Fruit fly (Drosophila melanogaster) whole organism, embryonic: ENCODE results near the gene CG6409.

Experiments used
- Asciz ChIP-seq: fragments of 200-800 bp; sonication (Bioruptor generic); optimal IDR thresholded peaks from 2 replicates; lab custom pipeline; 2017; ENCODE audit warnings: missing biosample characterization, mild to moderate bottlenecking, missing genetic modification characterization, missing genetic modification reagents
- Awh ChIP-seq: fragments of 200-800 bp; sonication (Bioruptor generic); IDR thresholded peaks from 2 replicates; pipeline ENCODE4, ENCODE4 v1.3.6; 2022; ENCODE audit warnings: missing biosample characterization, missing genetic modification characterization
- CG11456 ChIP-seq: fragments of 200-800 bp; sonication (Bioruptor generic); IDR thresholded peaks from 3 replicates; pipeline ENCODE4 v1.3.6; 2022; ENCODE audit warnings: missing biosample characterization, missing genetic modification characterization
- CG11696 ChIP-seq: fragments of 200-800 bp; sonication (Bioruptor generic); IDR thresholded peaks from 2 replicates; pipeline ENCODE4 v1.3.6; 2022; ENCODE audit warnings: missing biosample characterization, missing genetic modification characterization
- CG12071 ChIP-seq: fragments of 200-800 bp; sonication (Bioruptor generic); optimal IDR thresholded peaks from 3 replicates; lab custom pipeline; 2018; ENCODE audit warnings: missing biosample characterization, mild to moderate bottlenecking, missing genetic modification characterization
- CG12236 ChIP-seq: fragments of 200-800 bp; sonication (Bioruptor generic); optimal IDR thresholded peaks from 2 replicates; lab custom pipeline; 2016; ENCODE audit warnings: missing biosample characterization, missing genetic modification characterization
- CG13296 ChIP-seq: fragments of 200-800 bp; sonication (Bioruptor generic); optimal IDR thresholded peaks from 3 replicates; lab custom pipeline; 2018; ENCODE audit warnings: missing biosample characterization, mild to moderate bottlenecking, missing genetic modification characterization
- CG1603 ChIP-seq: fragments of 200-800 bp; sonication (Bioruptor generic); optimal IDR thresholded peaks from 2 replicates; lab custom pipeline; 2019; ENCODE audit warnings: missing biosample characterization, mild to moderate bottlenecking, missing genetic modification characterization, moderate library complexity
- CG1792 ChIP-seq: fragments of 200-800 bp; sonication (Bioruptor generic); optimal IDR thresholded peaks from 2 replicates; lab custom pipeline; 2016; ENCODE audit warnings: missing biosample characterization, missing genetic modification characterization
- CG2889 ChIP-seq: fragments of 200-800 bp; sonication (Bioruptor generic); IDR thresholded peaks from 3 replicates; pipeline ENCODE4 v1.3.6; 2022; ENCODE audit warnings: missing biosample characterization, missing genetic modification characterization
- CG31224 ChIP-seq: fragments of 200-800 bp; sonication (Bioruptor generic); IDR thresholded peaks from 2 replicates; pipeline ENCODE4 v1.3.6; 2022; ENCODE audit warnings: missing biosample characterization, missing genetic modification characterization
- CG31388 ChIP-seq: fragments of 200-800 bp; sonication (Bioruptor generic); optimal IDR thresholded peaks from 2 replicates; lab custom pipeline; 2016; ENCODE audit warnings: missing biosample characterization, missing genetic modification characterization
- CG3163 ChIP-seq: fragments of 200-800 bp; sonication (Bioruptor generic); optimal IDR thresholded peaks from 3 replicates; lab custom pipeline; 2016; ENCODE audit warnings: missing biosample characterization, missing genetic modification characterization
- CG32532 ChIP-seq: fragments of 200-800 bp; sonication (Bioruptor generic); IDR thresholded peaks from 2 replicates; pipeline ENCODE4 v1.3.6; 2022; ENCODE audit warnings: missing biosample characterization, missing genetic modification characterization
- CG32772 ChIP-seq: fragments of 200-800 bp; sonication (Bioruptor generic); IDR thresholded peaks from 2 replicates; pipeline ENCODE4 v1.3.6; 2022; ENCODE audit warnings: missing biosample characterization, missing genetic modification characterization
- CG3838 ChIP-seq: fragments of 200-800 bp; sonication (Bioruptor generic); optimal IDR thresholded peaks from 3 replicates; lab custom pipeline; 2016; ENCODE audit warnings: missing biosample characterization, missing genetic modification characterization
- CG3995 ChIP-seq: fragments of 200-800 bp; sonication (Bioruptor generic); optimal IDR thresholded peaks from 3 replicates; lab custom pipeline; 2016; ENCODE audit warnings: missing biosample characterization, missing genetic modification characterization
- CG7556 ChIP-seq: fragments of 200-800 bp; sonication (Bioruptor generic); optimal IDR thresholded peaks from 2 replicates; lab custom pipeline; 2017; ENCODE audit warnings: missing biosample characterization, mild to moderate bottlenecking, missing genetic modification characterization
- CG8944 ChIP-seq: fragments of 200-800 bp; sonication (Bioruptor generic); optimal IDR thresholded peaks from 3 replicates; lab custom pipeline; 2016; ENCODE audit warnings: missing biosample characterization, missing genetic modification characterization
- CG9215 ChIP-seq: fragments of 200-800 bp; sonication (Bioruptor generic); IDR thresholded peaks from 2 replicates; pipeline ENCODE4 v1.3.6; 2022; ENCODE audit warnings: missing biosample characterization, missing genetic modification characterization
- CG9727 ChIP-seq: fragments of 200-800 bp; sonication (Bioruptor generic); optimal IDR thresholded peaks from 3 replicates; lab custom pipeline; 2017; ENCODE audit warnings: missing biosample characterization, mild to moderate bottlenecking, missing genetic modification characterization
- CHES-1-like ChIP-seq: fragments of 200-800 bp; sonication (Bioruptor generic); optimal IDR thresholded peaks from 2 replicates; lab custom pipeline; 2016; ENCODE audit warnings: missing biosample characterization, missing genetic modification characterization
- Gug ChIP-seq: fragments of 200-800 bp; sonication (Bioruptor generic); IDR thresholded peaks from 4 replicates; pipeline ENCODE4 v1.3.6; 2022; ENCODE audit warnings: missing biosample characterization, missing genetic modification characterization
- Hey ChIP-seq: fragments of 200-800 bp; sonication (Bioruptor generic); optimal IDR thresholded peaks from 3 replicates; lab custom pipeline; 2018; ENCODE audit warnings: missing biosample characterization, mild to moderate bottlenecking, missing genetic modification characterization
- Hr51 ChIP-seq, 2 experiments: fragments of 200-800 bp; sonication (Bioruptor generic); optimal IDR thresholded peaks; 2 replicates in 1 of 2; 3 replicates in 1 of 2; lab custom pipeline; 2016 to 2018; ENCODE audit warnings: missing biosample characterization in 2 of 2, missing genetic modification characterization in 2 of 2, mild to moderate bottlenecking in 1 of 2, moderate library complexity in 1 of 2
- Jarid2 ChIP-seq: fragments of 200-800 bp; sonication (Bioruptor generic); optimal IDR thresholded peaks from 3 replicates; lab custom pipeline; 2017; ENCODE audit warnings: mild to moderate bottlenecking, missing biosample characterization, missing genetic modification reagents, missing genetic modification characterization
- Lim3 ChIP-seq: fragments of 200-800 bp; sonication (Bioruptor generic); IDR thresholded peaks from 2 replicates; pipeline ENCODE4 v1.3.6; 2022; ENCODE audit warnings: missing biosample characterization, missing genetic modification characterization
- MESR4 ChIP-seq: fragments of 200-800 bp; sonication (Bioruptor generic); optimal IDR thresholded peaks from 2 replicates; lab custom pipeline; 2018; ENCODE audit warnings: missing biosample characterization, mild to moderate bottlenecking, missing genetic modification characterization, moderate library complexity
- Spps ChIP-seq: fragments of 200-800 bp; sonication (Bioruptor generic); optimal IDR thresholded peaks from 2 replicates; lab custom pipeline; 2018; ENCODE audit warnings: missing biosample characterization, mild to moderate bottlenecking, missing genetic modification characterization
- Trl ChIP-seq, 3 experiments: fragments of >200 bp in 2 of 3; fragments of 200-800 bp in 1 of 3; sonication (Bioruptor generic) in 1 of 3; optimal IDR thresholded peaks; 2 replicates in 1 of 3; 3 replicates in 2 of 3; lab custom pipeline; 2016 to 2017; ENCODE audit warnings: missing biosample characterization in 1 of 3, missing genetic modification characterization in 1 of 3
- ac ChIP-seq: fragments of 200-800 bp; sonication (Bioruptor generic); optimal IDR thresholded peaks from 3 replicates; lab custom pipeline; 2017; ENCODE audit warnings: missing biosample characterization, mild to moderate bottlenecking, missing genetic modification characterization
- ase ChIP-seq: fragments of 200-800 bp; sonication (Bioruptor generic); IDR thresholded peaks from 3 replicates; pipeline ENCODE4 v1.3.6; 2022; ENCODE audit warnings: missing biosample characterization, missing genetic modification characterization
- bcd ChIP-seq: fragments of 200-800 bp; sonication (Bioruptor generic); optimal IDR thresholded peaks from 2 replicates; lab custom pipeline; 2017; ENCODE audit warnings: missing biosample characterization, mild to moderate bottlenecking, missing genetic modification characterization
- cg ChIP-seq: fragments of 200-800 bp; sonication (Bioruptor generic); optimal IDR thresholded peaks from 3 replicates; lab custom pipeline; 2019; ENCODE audit warnings: missing biosample characterization, mild to moderate bottlenecking, missing genetic modification characterization, moderate library complexity
- chm ChIP-seq: fragments of 200-800 bp; sonication (Bioruptor generic); IDR thresholded peaks from 2 replicates; pipeline ENCODE4 v1.3.6; 2022; ENCODE audit warnings: missing biosample characterization, missing genetic modification characterization
- corto ChIP-seq: fragments of 200-800 bp; sonication (Bioruptor generic); optimal IDR thresholded peaks from 2 replicates; lab custom pipeline; 2016; ENCODE audit warnings: missing biosample characterization, mild to moderate bottlenecking, missing genetic modification characterization, moderate library complexity
- crol ChIP-seq: fragments of 200-800 bp; sonication (Bioruptor generic); IDR thresholded peaks from 2 replicates; pipeline ENCODE4 v1.3.6; 2022; ENCODE audit warnings: missing biosample characterization, missing genetic modification characterization
- gfzf ChIP-seq: fragments of 200-800 bp; sonication (Bioruptor generic); optimal IDR thresholded peaks from 2 replicates; lab custom pipeline; 2016; ENCODE audit warnings: missing biosample characterization, mild to moderate bottlenecking, missing genetic modification characterization, moderate library complexity
- insv ChIP-seq, 2 experiments: fragments of 200-800 bp; sonication (Bioruptor generic); optimal IDR thresholded peaks; 3 replicates each; lab custom pipeline; 2016 to 2018; ENCODE audit warnings: missing biosample characterization in 2 of 2, missing genetic modification characterization in 2 of 2
- kay ChIP-seq: fragments of 200-800 bp; sonication (Bioruptor generic); optimal IDR thresholded peaks from 2 replicates; lab custom pipeline; 2016; ENCODE audit warnings: missing biosample characterization, missing genetic modification characterization
- lmd ChIP-seq: fragments of 200-800 bp; sonication (Bioruptor generic); IDR thresholded peaks from 2 replicates; pipeline ENCODE4 v1.3.6; 2022; ENCODE audit warnings: missing biosample characterization, missing genetic modification characterization
- mld ChIP-seq: fragments of 200-800 bp; sonication (Bioruptor generic); IDR thresholded peaks from 3 replicates; pipeline ENCODE4 v1.3.6; 2022; ENCODE audit warnings: missing biosample characterization, missing genetic modification characterization; ENCODE audit not compliant: partially characterized antibody
- oc ChIP-seq: fragments of 200-800 bp; sonication (Bioruptor generic); optimal IDR thresholded peaks from 2 replicates; lab custom pipeline; 2018; ENCODE audit warnings: missing biosample characterization, mild to moderate bottlenecking, missing genetic modification characterization, moderate library complexity
- pho ChIP-seq: fragments of 200-800 bp; sonication (Bioruptor generic); optimal IDR thresholded peaks from 2 replicates; lab custom pipeline; 2016; ENCODE audit warnings: missing biosample characterization, missing genetic modification characterization
- pzg ChIP-seq: fragments of 200-800 bp; sonication (Bioruptor generic); optimal IDR thresholded peaks from 3 replicates; lab custom pipeline; 2018; ENCODE audit warnings: missing biosample characterization, mild to moderate bottlenecking, missing genetic modification characterization, moderate library complexity
- sc ChIP-seq, 3 experiments: fragments of >200 bp in 2 of 3; fragments of 200-800 bp in 1 of 3; sonication (Bioruptor generic) in 1 of 3; optimal IDR thresholded peaks; 2 replicates in 2 of 3; 3 replicates in 1 of 3; lab custom pipeline; 2017; ENCODE audit warnings: mild to moderate bottlenecking in 1 of 3, missing biosample characterization in 1 of 3, missing genetic modification characterization in 1 of 3, missing genetic modification reagents in 1 of 3
- sqz ChIP-seq: fragments of 200-800 bp; sonication (Bioruptor generic); optimal IDR thresholded peaks from 3 replicates; lab custom pipeline; 2018; ENCODE audit warnings: missing biosample characterization, mild to moderate bottlenecking, missing genetic modification characterization
- tx ChIP-seq: fragments of 200-800 bp; sonication (Bioruptor generic); optimal IDR thresholded peaks from 2 replicates; lab custom pipeline; 2016; ENCODE audit warnings: missing biosample characterization, missing genetic modification characterization
- vfl ChIP-seq: fragments of 200-800 bp; sonication (Bioruptor generic); optimal IDR thresholded peaks from 2 replicates; lab custom pipeline; 2016; ENCODE audit warnings: missing biosample characterization, missing genetic modification characterization
- wek ChIP-seq: fragments of 200-800 bp; sonication (Bioruptor generic); optimal IDR thresholded peaks from 3 replicates; lab custom pipeline; 2018; ENCODE audit warnings: missing biosample characterization, mild to moderate bottlenecking, missing genetic modification characterization, moderate library complexity
- zen ChIP-seq: fragments of 200-800 bp; sonication (Bioruptor generic); optimal IDR thresholded peaks from 3 replicates; lab custom pipeline; 2018; ENCODE audit warnings: missing biosample characterization, mild to moderate bottlenecking, missing genetic modification characterization, moderate library complexity

CG6409 gene

dm6 chr3L:10842830-10843229 is 39.4 kb downstream of the CG6409 start (continued):
- TF ChIP-seq gfzf (GFP tag; lab: Kevin White, UChicago): no peak
- no peak for TF ChIP-seq sqz (GFP tag; lab: Kevin White, UChicago)
- no peak for TF ChIP-seq CG9215 (GFP tag; lab: Robert Waterston, UW)
- TF ChIP-seq Gug (GFP tag; lab: Robert Waterston, UW): no peak
- TF ChIP-seq chm: 0 out of 2 replicates have a peak, but pooled peaks have one; percentile 23
- peak; percentile 7 for TF ChIP-seq oc
- TF ChIP-seq Spps (tag; lab: Kevin White, UChicago): no peak
- TF ChIP-seq tx: no peak
- no peak for TF ChIP-seq wek (GFP tag; lab: Kevin White, UChicago)
- TF ChIP-seq corto (GFP tag; lab: Kevin White, UChicago): no peak
- TF ChIP-seq CG8944 (GFP tag; lab: Kevin White, UChicago): no peak
- no peak for TF ChIP-seq CG3995 (GFP tag; lab: Kevin White, UChicago)
- no peak for TF ChIP-seq sc (optimal IDR thresholded peaks at IDR 0.05; lab: Kevin White, UChicago)
- no peak for TF ChIP-seq sc (GFP tag; optimal IDR thresholded peaks at IDR 0.05; lab: Kevin White, UChicago)
- TF ChIP-seq CG13296: no peak
- peak; percentile 21; the same call in 1 of the 2 replicates for TF ChIP-seq crol (GFP tag; lab: Robert Waterston, UW)
- TF ChIP-seq kay (GFP tag; lab: Kevin White, UChicago): no peak
- no peak for TF ChIP-seq lmd
- no peak for TF ChIP-seq CG1603 (tag; lab: Kevin White, UChicago)
- no peak for TF ChIP-seq CG12236 (GFP tag; lab: Kevin White, UChicago)
- no peak for TF ChIP-seq Asciz
- TF ChIP-seq pzg (GFP tag; lab: Kevin White, UChicago): no peak
- no peak for TF ChIP-seq CG11696 (GFP tag; lab: Robert Waterston, UW)
- TF ChIP-seq CG31388 (GFP tag; lab: Kevin White, UChicago): no peak
- no peak for TF ChIP-seq Jarid2 (GFP tag; lab: Kevin White, UChicago)
- no peak for TF ChIP-seq CG11456 (GFP tag; lab: Robert Waterston, UW)
- peak in 1 of 2 experiments; percentile 12 for TF ChIP-seq Trl (optimal IDR thresholded peaks at IDR 0.05; lab: Kevin White, UChicago)
- no peak for TF ChIP-seq Trl (GFP tag; optimal IDR thresholded peaks at IDR 0.05; lab: Kevin White, UChicago)
- no peak for TF ChIP-seq Lim3 (GFP tag; lab: Robert Waterston, UW)
- no peak for TF ChIP-seq CG32772
- no peak for TF ChIP-seq CG1792 (GFP tag; lab: Kevin White, UChicago)
- TF ChIP-seq CG31224 (GFP tag; lab: Robert Waterston, UW): 0 out of 2 replicates have a peak, but pooled peaks have one; percentile 67
- no peak for TF ChIP-seq insv (GFP tag; optimal IDR thresholded peaks at IDR 0.05; lab: Kevin White, UChicago)
- no peak for TF ChIP-seq CG32532 (GFP tag; lab: Robert Waterston, UW)
- TF ChIP-seq ase (GFP tag; lab: Robert Waterston, UW): no peak
- no peak for TF ChIP-seq CG9727 (GFP tag; lab: Kevin White, UChicago)
- no peak for TF ChIP-seq CG2889 (GFP tag; lab: Robert Waterston, UW)
- no peak for TF ChIP-seq Awh (GFP tag; lab: Robert Waterston, UW)
- no peak for TF ChIP-seq CG12071 (GFP tag; lab: Kevin White, UChicago)
- no peak for TF ChIP-seq bcd (GFP tag; lab: Kevin White, UChicago)
- TF ChIP-seq mld (GFP tag; lab: Robert Waterston, UW): no peak
- TF ChIP-seq CG7556 (GFP tag; lab: Kevin White, UChicago): no peak
- no peak for TF ChIP-seq Hr51 (GFP tag; optimal IDR thresholded peaks at IDR 0.05; lab: Kevin White, UChicago)
- TF ChIP-seq vfl (GFP tag; lab: Kevin White, UChicago): no peak
- TF ChIP-seq CG3163 (GFP tag; lab: Kevin White, UChicago): no peak
- no peak for TF ChIP-seq cg
- TF ChIP-seq Hey (tag; lab: Kevin White, UChicago): peak; percentile 23
- no peak for TF ChIP-seq MESR4
- no peak for TF ChIP-seq ac
- TF ChIP-seq CG3838 (GFP tag; lab: Kevin White, UChicago): no peak
- TF ChIP-seq pho (GFP tag; lab: Kevin White, UChicago): no peak
- no peak for TF ChIP-seq CHES-1-like (GFP tag; lab: Kevin White, UChicago)
- no peak for TF ChIP-seq zen (tag; lab: Kevin White, UChicago)
